Worm (Caenorhabditis elegans): ENCODE data around the gene Y54F10BM.23.
A peak's percentile ranks its signal among the peaks of the same experiment; 100 is the strongest.

DNA sequence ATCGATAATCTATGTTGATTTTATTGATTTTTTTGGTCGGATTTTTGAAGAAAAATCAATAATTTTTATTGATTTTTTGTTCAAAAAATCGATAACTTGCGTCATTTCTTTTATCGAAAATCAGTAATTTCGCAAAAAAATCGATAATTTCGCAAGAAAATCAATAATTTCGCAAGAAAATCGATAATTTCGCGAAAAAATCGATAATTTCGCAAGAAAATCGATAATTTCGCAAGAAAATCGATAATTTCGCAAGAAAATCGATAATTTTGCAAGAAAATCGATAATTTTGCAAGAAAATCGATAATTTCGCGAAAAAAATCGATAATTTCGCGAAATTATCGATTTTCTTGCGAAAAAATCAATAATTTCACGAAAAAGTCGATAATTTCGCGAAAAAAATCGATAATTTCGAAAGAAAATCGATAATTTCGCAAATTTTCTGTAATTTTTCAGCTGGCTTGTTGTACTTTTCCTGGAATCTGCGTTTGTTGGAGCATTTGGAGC, 4.0 kb upstream of the Y54F10BM.23 start:
- TF ChIP-seq T22C8.4 (GFP tag; IDR thresholded peaks at IDR 0.05) = peak; percentile 97
- no peak for TF ChIP-seq tab-1 (GFP tag; IDR thresholded peaks at IDR 0.05)
- no peak for TF ChIP-seq ref-1 (GFP tag; conservative IDR thresholded peaks at IDR 0.05)

Data from whole organism, midembryonic.